Fruit fly (Drosophila melanogaster) whole organism, embryonic: ENCODE results near the gene Mf.

Experiments
- ATbp ChIP-seq: fragments of 200-800 bp; sonication (Bioruptor generic); optimal IDR thresholded peaks from 2 replicates; lab custom pipeline; 2017; ENCODE audit warnings: missing biosample characterization, mild to moderate bottlenecking, missing genetic modification characterization, missing genetic modification reagents
- Atf3 ChIP-seq: fragments of 200-800 bp; sonication (Bioruptor generic); optimal IDR thresholded peaks from 3 replicates; lab custom pipeline; 2016; ENCODE audit warnings: missing biosample characterization, missing genetic modification characterization
- CG12104 ChIP-seq: fragments of 200-800 bp; sonication (Bioruptor generic); optimal IDR thresholded peaks from 3 replicates; lab custom pipeline; 2016; ENCODE audit warnings: missing biosample characterization, missing genetic modification characterization
- CG12942 ChIP-seq: fragments of 200-800 bp; sonication (Bioruptor generic); optimal IDR thresholded peaks from 3 replicates; lab custom pipeline; 2016; ENCODE audit warnings: missing biosample characterization, missing genetic modification characterization
- CG13287 ChIP-seq: fragments of 200-800 bp; sonication (Bioruptor generic); IDR thresholded peaks from 2 replicates; pipeline ENCODE4 v1.3.6; 2022; ENCODE audit warnings: missing biosample characterization, missing genetic modification characterization; ENCODE audit not compliant: partially characterized antibody
- CG15514 ChIP-seq: fragments of 200-800 bp; sonication (Bioruptor generic); optimal IDR thresholded peaks from 3 replicates; lab custom pipeline; 2017; ENCODE audit warnings: missing biosample characterization, missing genetic modification characterization, mild to moderate bottlenecking, moderate library complexity, missing genetic modification reagents
- CG17359 ChIP-seq: fragments of 200-800 bp; sonication (Bioruptor generic); optimal IDR thresholded peaks from 3 replicates; lab custom pipeline; 2018; ENCODE audit warnings: missing biosample characterization, mild to moderate bottlenecking, missing genetic modification characterization, moderate library complexity
- CG17912 ChIP-seq: fragments of 200-800 bp; sonication (Bioruptor generic); optimal IDR thresholded peaks from 2 replicates; lab custom pipeline; 2018; ENCODE audit warnings: missing biosample characterization, mild to moderate bottlenecking, missing genetic modification characterization
- CG18599 ChIP-seq: fragments of 200-800 bp; sonication (Bioruptor generic); optimal IDR thresholded peaks from 3 replicates; lab custom pipeline; 2017; ENCODE audit warnings: missing biosample characterization, missing genetic modification characterization, mild to moderate bottlenecking, moderate library complexity, missing genetic modification reagents
- CG31388 ChIP-seq: fragments of 200-800 bp; sonication (Bioruptor generic); optimal IDR thresholded peaks from 2 replicates; lab custom pipeline; 2016; ENCODE audit warnings: missing biosample characterization, missing genetic modification characterization
- CG3163 ChIP-seq: fragments of 200-800 bp; sonication (Bioruptor generic); optimal IDR thresholded peaks from 3 replicates; lab custom pipeline; 2016; ENCODE audit warnings: missing biosample characterization, missing genetic modification characterization
- CG3995 ChIP-seq: fragments of 200-800 bp; sonication (Bioruptor generic); optimal IDR thresholded peaks from 3 replicates; lab custom pipeline; 2016; ENCODE audit warnings: missing biosample characterization, missing genetic modification characterization
- CG4360 ChIP-seq: fragments of 200-800 bp; sonication (Bioruptor generic); IDR thresholded peaks from 2 replicates; pipeline ENCODE4 v1.3.6; 2022; ENCODE audit warnings: missing biosample characterization, missing genetic modification characterization
- CG5953 ChIP-seq: fragments of 200-800 bp; sonication (Bioruptor generic); IDR thresholded peaks from 2 replicates; pipeline ENCODE4 v1.3.6; 2022; ENCODE audit warnings: missing biosample characterization, missing genetic modification characterization
- CG7556 ChIP-seq: fragments of 200-800 bp; sonication (Bioruptor generic); optimal IDR thresholded peaks from 2 replicates; lab custom pipeline; 2017; ENCODE audit warnings: missing biosample characterization, mild to moderate bottlenecking, missing genetic modification characterization
- CG7745 ChIP-seq: fragments of 200-800 bp; sonication (Bioruptor generic); optimal IDR thresholded peaks from 2 replicates; lab custom pipeline; 2018; ENCODE audit warnings: missing biosample characterization, mild to moderate bottlenecking, missing genetic modification characterization, moderate library complexity
- CG7786 ChIP-seq: fragments of 200-800 bp; sonication (Bioruptor generic); optimal IDR thresholded peaks from 2 replicates; lab custom pipeline; 2016; ENCODE audit warnings: missing biosample characterization, missing genetic modification characterization
- CG8765 ChIP-seq: fragments of 200-800 bp; sonication (Bioruptor generic); IDR thresholded peaks from 2 replicates; pipeline ENCODE4 v1.3.6; 2022; ENCODE audit warnings: missing biosample characterization, missing genetic modification characterization
- CG9797 ChIP-seq: fragments of 200-800 bp; sonication (Bioruptor generic); optimal IDR thresholded peaks from 3 replicates; lab custom pipeline; 2018; ENCODE audit warnings: missing biosample characterization, mild to moderate bottlenecking, missing genetic modification characterization
- CTCF ChIP-seq: fragments of 200-800 bp; sonication (Bioruptor generic); optimal IDR thresholded peaks from 2 replicates; lab custom pipeline; 2017; ENCODE audit warnings: missing biosample characterization, mild to moderate bottlenecking, missing genetic modification characterization, moderate library complexity
- Camta ChIP-seq: fragments of 200-800 bp; sonication (Bioruptor generic); optimal IDR thresholded peaks from 2 replicates; lab custom pipeline; 2016; ENCODE audit warnings: missing biosample characterization, missing genetic modification characterization
- CkIIα-i1 ChIP-seq: fragments of 200-800 bp; sonication (Bioruptor generic); IDR thresholded peaks from 2 replicates; pipeline ENCODE4 v1.3.6; 2022; ENCODE audit warnings: missing biosample characterization, missing genetic modification characterization
- HLHmδ ChIP-seq: fragments of 200-800 bp; sonication (Bioruptor generic); optimal IDR thresholded peaks from 2 replicates; lab custom pipeline; 2018; ENCODE audit warnings: missing biosample characterization, mild to moderate bottlenecking, missing genetic modification characterization, moderate library complexity
- Hsf ChIP-seq: fragments of 200-800 bp; sonication (Bioruptor generic); optimal IDR thresholded peaks from 3 replicates; lab custom pipeline; 2016; ENCODE audit warnings: missing biosample characterization, missing genetic modification characterization
- NFAT ChIP-seq: fragments of 200-800 bp; sonication (Bioruptor generic); IDR thresholded peaks from 2 replicates; pipeline ENCODE4 v1.3.6; 2022; ENCODE audit warnings: missing biosample characterization, missing genetic modification characterization
- Oaz ChIP-seq: fragments of 200-800 bp; sonication (Bioruptor generic); IDR thresholded peaks from 2 replicates; pipeline ENCODE4 v1.3.6; 2022; ENCODE audit warnings: missing biosample characterization, missing genetic modification characterization
- Rx ChIP-seq: fragments of 200-800 bp; sonication (Bioruptor generic); IDR thresholded peaks from 2 replicates; pipeline ENCODE4 v1.3.6; 2022; ENCODE audit warnings: missing biosample characterization, missing genetic modification characterization
- Sry-β ChIP-seq: fragments of 200-800 bp; sonication (Bioruptor generic); optimal IDR thresholded peaks from 2 replicates; lab custom pipeline; 2018; ENCODE audit warnings: missing biosample characterization, mild to moderate bottlenecking, missing genetic modification characterization, moderate library complexity
- TFAM ChIP-seq: fragments of 200-800 bp; sonication (Bioruptor generic); optimal IDR thresholded peaks from 2 replicates; lab custom pipeline; 2017; ENCODE audit warnings: missing biosample characterization, missing genetic modification characterization, inconsistent platforms
- Taf1 ChIP-seq: fragments of 200-800 bp; sonication (Bioruptor generic); IDR thresholded peaks from 2 replicates; pipeline ENCODE4 v1.3.6; 2022; ENCODE audit warnings: missing biosample characterization, missing genetic modification characterization
- Usf ChIP-seq: fragments of 200-800 bp; sonication (Bioruptor generic); optimal IDR thresholded peaks from 2 replicates; lab custom pipeline; 2017; ENCODE audit warnings: missing genotype, missing biosample characterization, missing genetic modification characterization
- chif ChIP-seq, 2 experiments: fragments of 200-800 bp; sonication (Bioruptor generic); optimal IDR thresholded peaks; 3 replicates each; lab custom pipeline; 2016; ENCODE audit warnings: missing biosample characterization in 2 of 2, missing genetic modification characterization in 2 of 2
- dan ChIP-seq: fragments of 200-800 bp; sonication (Bioruptor generic); IDR thresholded peaks from 2 replicates; pipeline ENCODE4 v1.3.6; 2022; ENCODE audit warnings: missing biosample characterization, missing genetic modification characterization
- dysf ChIP-seq: fragments of 200-800 bp; sonication (Bioruptor generic); IDR thresholded peaks from 3 replicates; pipeline ENCODE4 v1.3.6; 2022; ENCODE audit warnings: missing biosample characterization, missing genetic modification characterization
- eyg ChIP-seq: fragments of 200-800 bp; sonication (Bioruptor generic); optimal IDR thresholded peaks from 3 replicates; lab custom pipeline; 2016; ENCODE audit warnings: missing biosample characterization, missing genetic modification characterization
- gce ChIP-seq: fragments of 200-800 bp; sonication (Bioruptor generic); IDR thresholded peaks from 3 replicates; pipeline ENCODE4 v1.3.6; 2022; ENCODE audit warnings: missing biosample characterization, missing genetic modification characterization
- gfzf ChIP-seq: fragments of 200-800 bp; sonication (Bioruptor generic); optimal IDR thresholded peaks from 2 replicates; lab custom pipeline; 2016; ENCODE audit warnings: missing biosample characterization, mild to moderate bottlenecking, missing genetic modification characterization, moderate library complexity
- gsb-n ChIP-seq: fragments of 200-800 bp; sonication (Bioruptor generic); optimal IDR thresholded peaks from 3 replicates; lab custom pipeline; 2018; ENCODE audit warnings: missing biosample characterization, mild to moderate bottlenecking, missing genetic modification characterization
- ind ChIP-seq: fragments of 200-800 bp; sonication (Bioruptor generic); optimal IDR thresholded peaks from 3 replicates; lab custom pipeline; 2016; ENCODE audit warnings: missing biosample characterization, missing genetic modification characterization
- insv ChIP-seq, 2 experiments: fragments of 200-800 bp; sonication (Bioruptor generic); optimal IDR thresholded peaks; 3 replicates each; lab custom pipeline; 2016 to 2018; ENCODE audit warnings: missing biosample characterization in 2 of 2, missing genetic modification characterization in 2 of 2
- kni ChIP-seq: fragments of 200-800 bp; sonication (Bioruptor generic); optimal IDR thresholded peaks from 3 replicates; lab custom pipeline; 2017; ENCODE audit warnings: mild to moderate bottlenecking, missing biosample characterization, missing genetic modification reagents, missing genetic modification characterization
- nerfin-1 ChIP-seq: fragments of 200-800 bp; sonication (Bioruptor generic); optimal IDR thresholded peaks from 3 replicates; lab custom pipeline; 2019; ENCODE audit warnings: missing biosample characterization, mild to moderate bottlenecking, missing genetic modification characterization, moderate library complexity
- nom ChIP-seq: fragments of 200-800 bp; sonication (Bioruptor generic); optimal IDR thresholded peaks from 2 replicates; lab custom pipeline; 2017; ENCODE audit warnings: missing biosample characterization, missing genetic modification characterization, mild to moderate bottlenecking, moderate library complexity, missing genetic modification reagents
- pita ChIP-seq: fragments of 200-800 bp; sonication (Bioruptor generic); optimal IDR thresholded peaks from 2 replicates; lab custom pipeline; 2017; ENCODE audit warnings: missing biosample characterization, mild to moderate bottlenecking, missing genetic modification characterization
- sr ChIP-seq: fragments of 200-800 bp; sonication (Bioruptor generic); IDR thresholded peaks from 3 replicates; pipeline ENCODE4 v1.3.6; 2022; ENCODE audit warnings: missing biosample characterization, missing genetic modification characterization
- ssp ChIP-seq: fragments of 200-800 bp; sonication (Bioruptor generic); IDR thresholded peaks from 2 replicates; pipeline ENCODE4 v1.3.6; 2022; ENCODE audit warnings: missing biosample characterization, missing genetic modification characterization
- trem ChIP-seq: fragments of 200-800 bp; optimal IDR thresholded peaks from 3 replicates; lab custom pipeline; 2019; ENCODE audit warnings: missing biosample characterization, mild to moderate bottlenecking, missing genetic modification characterization, moderate library complexity
- yki ChIP-seq: fragments of >200 bp; optimal IDR thresholded peaks from 3 replicates; lab custom pipeline; 2018
- zfh2 ChIP-seq: fragments of 200-800 bp; sonication (Bioruptor generic); optimal IDR thresholded peaks from 2 replicates; lab custom pipeline; 2016; ENCODE audit warnings: missing biosample characterization, missing genetic modification characterization

Gene Mf

dm6 chr3R:15196134-15197034 lies 15.1 kb upstream of the Mf start, which contains the start of the genes Kpc1 and CG42542 (continued):
- TF ChIP-seq Atf3 (GFP tag; lab: Kevin White, UChicago), result peak; percentile 38
- peak; percentile 48; the same call in 1 of the 3 replicates for TF ChIP-seq sr
- TF ChIP-seq CG18599 (GFP tag; lab: Kevin White, UChicago), result peak; percentile 69
- TF ChIP-seq Sry-β (GFP tag; lab: Kevin White, UChicago), result peak; percentile 95
- TF ChIP-seq NFAT (GFP tag; lab: Robert Waterston, UW), result peak; percentile 87
- no peak for TF ChIP-seq Camta
- peak; percentile 52 for TF ChIP-seq CG17912 (GFP tag; lab: Kevin White, UChicago)
- TF ChIP-seq CG13287 (GFP tag; lab: Robert Waterston, UW), result peak; percentile 93
- peak; percentile 24 for TF ChIP-seq eyg (GFP tag; lab: Kevin White, UChicago)
- 0 out of 2 replicates have a peak, but pooled peaks have one; percentile 24 for TF ChIP-seq Taf1 (GFP tag; lab: Robert Waterston, UW)
- TF ChIP-seq nerfin-1 (tag; lab: Kevin White, UChicago), result peak; percentile 40
- TF ChIP-seq CkIIα-i1 (GFP tag; lab: Robert Waterston, UW), result no peak
- peak; percentile 58 for TF ChIP-seq CG12104 (GFP tag; lab: Kevin White, UChicago)
- TF ChIP-seq dan, result no peak
- 0 out of 2 replicates have a peak, but pooled peaks have one; percentile 16 for TF ChIP-seq CG4360 (GFP tag; lab: Robert Waterston, UW)
- TF ChIP-seq Hsf (GFP tag; lab: Kevin White, UChicago), result peak; percentile 87
- TF ChIP-seq pita (GFP tag; lab: Kevin White, UChicago), result no peak
- peak; percentile 37 for TF ChIP-seq CG31388 (GFP tag; lab: Kevin White, UChicago)
- peak; percentile 47; the same call in 1 of the 2 replicates for TF ChIP-seq Rx (GFP tag; lab: Robert Waterston, UW)
- peak in 1 of 2 experiments; percentile 29 for TF ChIP-seq insv (GFP tag; optimal IDR thresholded peaks at IDR 0.05; lab: Kevin White, UChicago)
- TF ChIP-seq Oaz, result no peak
- TF ChIP-seq gsb-n (tag; lab: Kevin White, UChicago), result peak; percentile 4
- TF ChIP-seq dysf (GFP tag; lab: Robert Waterston, UW), result peak; percentile 44; the same call in 1 of the 3 replicates
- TF ChIP-seq CG17359 (tag; lab: Kevin White, UChicago), result peak; percentile 45
- no peak for TF ChIP-seq yki (lab: Kevin White, UChicago)
- TF ChIP-seq CG3163 (GFP tag; lab: Kevin White, UChicago), result peak; percentile 54
- peak; percentile 51 for TF ChIP-seq trem (tag; lab: Kevin White, UChicago)
- TF ChIP-seq HLHmδ (GFP tag; lab: Kevin White, UChicago), result peak; percentile 63
- peak; percentile 31 for TF ChIP-seq Usf (GFP tag; lab: Kevin White, UChicago)
- TF ChIP-seq CTCF (GFP tag; lab: Kevin White, UChicago), result peak; percentile 22
- TF ChIP-seq CG12942 (GFP tag; lab: Kevin White, UChicago), result peak; percentile 69
- TF ChIP-seq CG7786, result peak; percentile 81
- TF ChIP-seq ssp (GFP tag; lab: Robert Waterston, UW), result no peak
- no peak for TF ChIP-seq nom (GFP tag; lab: Kevin White, UChicago)
- TF ChIP-seq CG9797 (GFP tag; lab: Kevin White, UChicago), result peak; percentile 36
- peak; percentile 76 for TF ChIP-seq ind (GFP tag; lab: Kevin White, UChicago)
- TF ChIP-seq CG8765, result no peak; the same call in 1 of the 2 replicates
- TF ChIP-seq CG7556 (GFP tag; lab: Kevin White, UChicago), result peak; percentile 75
- peak; percentile 44 for TF ChIP-seq ATbp (GFP tag; lab: Kevin White, UChicago)
- no peak for TF ChIP-seq CG7745 (tag; lab: Kevin White, UChicago)
- peak; percentile 64 for TF ChIP-seq CG3995 (GFP tag; lab: Kevin White, UChicago)
- peak; percentile 81 for TF ChIP-seq CG15514 (GFP tag; lab: Kevin White, UChicago)
- peak; percentile 39 for TF ChIP-seq kni (GFP tag; lab: Kevin White, UChicago)
- no peak; the same call in 2 of the 3 replicates for TF ChIP-seq gce
- TF ChIP-seq zfh2 (GFP tag; lab: Kevin White, UChicago), result peak; percentile 83
- no peak for TF ChIP-seq CG5953
- no peak for TF ChIP-seq TFAM (GFP tag; lab: Kevin White, UChicago)
- TF ChIP-seq gfzf (GFP tag; lab: Kevin White, UChicago), result peak; percentile 23
- peak; percentile 63 to 70 for TF ChIP-seq chif (GFP tag; optimal IDR thresholded peaks at IDR 0.05; lab: Kevin White, UChicago)
